Fruit fly (Drosophila melanogaster): ENCODE results near the gene CG32638.
A peak's percentile ranks its signal among the peaks of the same experiment; 100 is the strongest.

The CG32638 gene

DNA sequence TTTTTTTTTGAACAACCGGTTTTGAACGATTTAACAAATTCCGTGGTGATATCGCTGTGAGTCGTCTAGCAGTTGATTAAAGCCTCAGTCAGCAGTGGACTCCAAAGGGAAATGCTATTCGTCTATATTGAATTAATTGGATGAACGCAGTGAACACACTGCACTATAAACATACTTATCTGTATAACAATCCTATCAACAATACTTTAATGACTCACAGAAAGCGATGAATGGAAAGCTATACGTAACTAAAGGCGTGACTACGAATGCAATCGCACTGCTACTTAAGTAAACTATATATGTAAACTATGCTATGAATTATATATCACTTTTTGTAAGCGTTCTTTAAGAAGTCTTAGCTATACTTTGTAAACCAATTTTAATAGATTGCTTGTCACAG lies 3.0 kb downstream of the CG32638 start:
- TF ChIP-seq noc (tag; optimal IDR thresholded peaks at IDR 0.05), result no peak

DNA sequence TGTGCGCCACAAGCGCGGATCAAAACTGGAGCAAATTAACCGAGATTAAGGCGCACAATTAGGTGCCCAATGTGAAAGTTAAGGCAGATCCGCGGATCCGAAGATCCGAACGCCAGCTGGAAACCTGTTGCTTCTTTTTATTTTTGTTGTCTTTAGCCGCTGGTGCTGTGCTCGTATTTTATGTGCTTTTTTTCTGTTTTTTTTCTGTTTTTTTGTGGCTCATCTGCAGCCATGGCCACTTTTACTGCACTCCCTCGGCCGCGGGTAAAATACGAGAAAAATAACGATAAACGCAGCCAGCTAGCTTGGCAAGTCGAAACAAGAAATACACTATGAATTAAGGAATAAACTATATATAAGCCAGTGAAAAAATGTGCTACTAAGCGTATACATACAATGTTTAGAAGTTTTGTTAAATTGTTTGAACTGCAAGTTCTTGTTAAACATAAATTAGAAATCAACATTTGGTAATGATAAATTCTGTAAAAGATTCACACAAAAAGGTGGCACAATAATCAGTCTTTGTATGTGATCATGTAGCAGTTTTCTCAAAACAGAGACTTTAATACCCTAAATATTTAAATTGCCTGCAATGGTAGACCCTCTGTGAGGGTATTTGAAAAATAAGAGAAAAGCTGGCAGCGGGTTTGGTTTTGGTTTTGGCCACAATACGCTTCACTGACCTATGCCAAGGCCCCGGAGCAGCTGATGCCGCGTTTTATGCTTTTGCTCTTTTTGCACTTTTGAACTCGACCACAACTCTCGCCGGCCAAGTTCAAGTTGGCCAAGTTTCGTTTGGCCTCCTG lies 12.0 kb downstream of the CG32638 start:
- TF ChIP-seq noc (tag; optimal IDR thresholded peaks at IDR 0.05), result no peak

DNA sequence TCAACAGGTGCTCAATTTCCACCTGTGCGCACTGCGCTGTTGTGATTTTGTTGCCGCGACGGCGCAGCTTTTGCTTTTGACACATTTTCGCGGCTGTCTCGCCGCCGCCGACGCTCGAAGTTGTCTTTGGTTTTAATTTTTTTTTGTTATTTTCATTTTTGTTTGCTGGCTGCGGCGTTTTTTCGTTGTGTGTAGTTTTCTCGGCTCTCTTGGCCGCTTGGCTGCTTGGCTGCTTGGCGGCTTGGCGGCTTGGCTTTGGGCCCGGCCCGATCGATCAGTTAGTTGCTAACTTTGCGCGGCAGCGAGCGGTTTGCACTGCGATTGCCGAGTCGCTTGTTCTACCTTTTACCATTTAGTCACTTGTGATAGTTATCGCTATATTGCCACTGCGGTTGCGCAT lies 13.7 kb downstream of the CG32638 start, which contains the start of gene CG42237:
Gene CG42237, plus strand, starts transcription at position 271 of the 400 bp plus-strand sequence.
- no peak for TF ChIP-seq noc (tag; optimal IDR thresholded peaks at IDR 0.05)

DNA sequence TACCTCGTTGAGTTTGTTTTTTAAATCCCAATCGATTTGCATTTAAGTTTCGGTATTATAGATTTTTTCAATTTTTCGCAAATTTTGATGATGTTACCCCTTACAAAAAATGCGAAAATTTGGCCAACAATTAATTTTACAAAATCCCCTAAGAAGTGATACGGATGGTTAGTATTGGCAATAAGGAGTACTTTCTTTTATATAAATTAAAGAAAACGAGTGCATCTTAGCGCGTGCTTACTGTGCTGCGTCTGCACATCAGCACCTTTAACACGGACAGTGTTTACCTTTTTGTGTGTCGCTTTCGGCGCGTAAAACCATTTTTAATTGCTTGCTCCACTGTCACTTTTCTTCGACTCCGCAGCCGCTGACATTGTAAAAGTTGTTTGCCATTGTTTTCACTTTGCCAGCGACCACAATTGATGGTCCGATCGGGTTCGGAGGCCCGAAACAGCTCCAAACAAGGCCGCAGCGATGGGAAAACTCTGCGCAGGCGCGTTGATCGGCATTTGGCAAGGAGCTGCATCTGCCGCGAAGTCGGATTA lies 14.7 kb downstream of the CG32638 start:
- TF ChIP-seq noc (tag; optimal IDR thresholded peaks at IDR 0.05), result no peak

DNA sequence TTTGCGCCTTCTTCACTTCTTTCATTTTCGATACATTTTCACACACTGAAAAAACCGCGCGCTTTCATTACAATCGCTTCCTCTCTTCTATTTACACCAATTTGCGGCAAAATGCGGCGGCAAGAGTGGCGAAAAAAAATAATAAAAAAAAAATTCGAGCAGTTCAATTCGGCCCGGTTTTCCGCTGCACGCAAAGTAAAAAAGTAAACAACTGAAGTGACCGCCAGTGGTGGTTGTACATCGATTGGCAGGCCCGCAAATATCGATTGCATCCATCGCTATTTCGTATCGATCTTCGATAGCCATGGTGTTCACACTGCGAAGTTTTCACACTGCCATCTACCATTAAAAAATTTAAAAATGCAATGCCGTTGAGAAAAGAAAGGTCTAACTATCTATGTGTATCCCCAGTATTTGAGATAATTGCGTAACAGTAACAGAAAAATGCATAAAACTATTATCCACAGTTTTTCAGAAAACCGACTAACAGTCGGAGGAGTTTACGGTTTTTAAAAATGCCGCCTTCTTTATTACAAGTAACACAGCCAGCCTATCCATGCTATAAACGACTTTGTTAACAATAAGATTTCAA lies 16.3 kb downstream of the CG32638 start, which contains the start of gene Chpf:
Gene Chpf, minus strand, starts transcription at position 225 of the 592 bp plus-strand sequence.
- TF ChIP-seq noc (tag; optimal IDR thresholded peaks at IDR 0.05), result no peak

DNA sequence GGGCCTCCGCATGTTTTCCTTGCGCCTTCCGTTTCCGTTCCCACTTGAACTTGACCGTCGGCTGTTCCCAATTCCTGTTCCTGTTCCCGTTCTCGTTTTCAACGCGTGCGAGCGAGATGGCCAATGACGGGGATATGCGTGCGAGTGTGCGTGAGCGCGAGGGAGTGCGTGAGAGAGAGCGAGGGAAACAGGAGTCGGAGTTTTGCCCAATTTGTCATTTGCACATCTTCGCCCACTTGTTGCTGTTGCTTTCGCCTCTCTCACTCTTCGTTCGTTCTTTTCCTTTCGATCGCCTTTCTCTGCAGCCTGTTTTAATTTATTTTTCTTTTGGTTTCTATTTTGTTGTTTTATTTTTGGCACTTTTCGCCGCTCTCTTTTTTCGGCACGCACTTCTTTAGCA lies 16.8 kb downstream of the CG32638 start:
- TF ChIP-seq noc (tag; optimal IDR thresholded peaks at IDR 0.05), result no peak

DNA sequence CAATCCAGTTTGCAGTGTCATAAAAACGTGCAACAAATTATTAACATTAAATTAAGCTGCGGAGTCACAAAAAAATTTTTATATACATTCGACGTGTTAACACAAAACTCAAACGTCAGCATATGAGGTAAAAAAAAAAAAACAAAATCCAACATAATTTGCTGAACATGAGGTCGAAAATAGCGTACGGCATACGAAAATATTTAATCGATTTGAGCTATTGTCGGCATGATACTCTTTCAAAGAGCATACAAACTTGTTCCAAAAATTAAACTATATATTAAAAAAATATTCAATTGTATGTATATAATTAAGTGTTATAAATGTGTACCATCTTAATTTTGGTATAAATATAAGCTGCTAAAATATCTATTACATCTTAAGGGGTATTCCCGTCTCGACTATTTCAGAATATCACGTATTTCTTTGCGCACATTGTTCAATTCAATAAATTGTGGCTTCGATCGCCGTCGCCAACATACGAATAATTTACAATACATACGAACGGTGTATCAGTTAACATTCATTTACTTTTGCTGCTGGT lies 18.9 kb downstream of the CG32638 start:
- peak; percentile 61 for TF ChIP-seq noc (tag; optimal IDR thresholded peaks at IDR 0.05)

DNA sequence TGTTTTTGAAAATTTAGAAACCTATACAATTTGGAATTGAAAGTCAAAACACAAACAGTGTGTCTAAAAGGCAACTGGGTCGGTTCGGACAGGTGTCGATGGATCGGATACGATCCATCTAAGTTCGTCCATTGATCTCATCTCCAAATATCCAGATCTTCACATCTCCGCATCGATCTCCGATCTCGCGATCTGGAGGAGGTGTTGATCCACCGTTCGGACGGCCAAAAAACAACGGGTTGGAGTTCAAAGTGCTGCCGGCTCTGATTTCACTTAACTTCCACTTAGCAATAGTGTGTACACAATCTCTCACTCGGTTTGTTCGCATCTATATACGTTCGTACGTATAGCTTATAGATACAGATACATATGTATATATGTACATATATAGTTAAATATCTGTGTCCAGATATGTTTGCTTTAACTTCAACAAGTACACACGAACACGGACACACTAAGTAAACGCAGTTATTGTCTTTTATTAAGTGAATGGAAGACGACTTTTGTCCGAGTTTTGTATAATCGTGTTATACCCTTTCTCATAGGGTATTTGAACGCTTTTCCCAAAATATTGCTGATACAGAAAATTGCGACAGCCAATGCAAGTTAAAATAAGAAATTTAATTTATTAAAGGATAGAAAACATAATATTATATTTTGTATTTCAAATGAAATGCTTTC lies 20.3 kb downstream of the CG32638 start, which contains the start of gene Fer3HCH:
Gene Fer3HCH, minus strand, starts transcription at position 51 of the 681 bp plus-strand sequence.
- no peak for TF ChIP-seq noc (tag; optimal IDR thresholded peaks at IDR 0.05)

DNA sequence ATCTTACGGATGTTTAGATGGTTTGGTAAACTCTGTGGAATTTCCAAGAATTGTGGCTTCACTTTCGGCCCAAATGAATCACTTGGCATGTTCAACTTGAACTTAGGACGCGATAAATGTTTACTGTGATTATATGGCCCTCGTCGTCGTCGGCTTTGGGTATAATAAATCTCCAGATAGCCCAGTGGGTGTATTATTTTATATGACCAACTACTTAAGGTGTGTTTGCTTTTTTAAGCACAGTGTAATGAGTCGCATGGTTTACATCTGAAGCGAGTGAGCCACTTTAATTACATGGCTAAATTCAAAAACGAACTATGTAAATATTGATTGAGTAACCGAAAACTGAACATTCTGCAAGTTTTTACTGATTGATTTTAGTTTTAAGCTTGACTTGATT lies 23.4 kb downstream of the CG32638 start:
- TF ChIP-seq noc (tag; optimal IDR thresholded peaks at IDR 0.05), result no peak

DNA sequence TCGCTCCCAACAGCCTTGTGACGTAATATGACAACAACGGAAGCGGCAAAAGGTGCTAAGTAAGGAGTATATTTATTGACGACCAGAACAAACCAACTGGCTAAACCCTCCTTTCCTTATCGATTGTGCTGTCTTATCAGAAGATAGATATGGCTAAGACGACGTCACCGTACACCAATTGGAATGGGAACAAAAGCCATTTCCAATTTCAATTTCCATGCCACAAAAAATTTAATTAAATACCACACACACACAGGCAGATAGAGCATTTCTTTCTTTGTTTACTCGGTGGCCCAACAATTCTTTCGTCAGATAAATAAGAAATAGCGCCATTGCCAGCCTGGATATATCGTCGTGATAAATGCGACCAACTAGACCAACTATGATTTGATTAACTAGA lies 24.0 kb downstream of the CG32638 start:
- TF ChIP-seq noc (tag; optimal IDR thresholded peaks at IDR 0.05), result no peak

DNA sequence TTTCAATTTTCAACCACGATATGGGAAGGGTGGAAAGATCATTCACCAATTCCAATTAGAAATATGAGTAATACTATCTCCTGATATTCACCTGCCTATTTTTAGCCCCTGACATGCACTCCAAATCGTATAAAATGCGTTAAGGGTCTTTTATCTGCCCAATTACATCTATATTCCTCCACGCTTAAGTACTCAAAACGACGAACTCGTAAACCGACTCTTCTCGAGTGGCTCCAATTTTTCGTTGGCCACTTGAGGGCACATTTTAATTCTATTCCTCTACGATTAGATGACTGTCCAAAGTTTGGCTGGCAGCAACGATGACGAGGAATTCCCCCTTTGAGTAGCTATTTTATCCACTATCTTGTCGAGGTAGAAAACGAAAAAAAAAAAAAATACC lies 26.8 kb downstream of the CG32638 start:
- TF ChIP-seq noc (tag; optimal IDR thresholded peaks at IDR 0.05), result no peak

DNA sequence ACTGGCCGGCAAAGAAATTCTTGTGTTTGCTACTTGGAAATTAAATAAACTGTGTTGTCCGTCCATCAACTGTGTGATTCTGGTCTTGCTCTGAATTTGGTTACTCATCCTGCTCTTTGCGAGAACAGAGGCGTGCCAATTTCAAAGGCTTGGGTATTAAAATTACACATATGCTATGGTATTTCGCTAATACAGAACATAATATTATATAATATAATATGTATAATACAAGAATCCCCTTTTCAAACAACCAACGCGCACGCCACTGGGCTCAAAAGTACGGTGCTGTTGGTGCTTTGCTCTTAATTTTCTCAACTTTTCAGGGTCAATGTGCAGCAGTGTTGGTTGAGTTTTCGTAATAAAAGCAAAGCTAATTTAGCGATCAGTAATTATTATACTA lies 28.7 kb downstream of the CG32638 start:
- peak; percentile 88 for TF ChIP-seq noc (tag; optimal IDR thresholded peaks at IDR 0.05)

DNA sequence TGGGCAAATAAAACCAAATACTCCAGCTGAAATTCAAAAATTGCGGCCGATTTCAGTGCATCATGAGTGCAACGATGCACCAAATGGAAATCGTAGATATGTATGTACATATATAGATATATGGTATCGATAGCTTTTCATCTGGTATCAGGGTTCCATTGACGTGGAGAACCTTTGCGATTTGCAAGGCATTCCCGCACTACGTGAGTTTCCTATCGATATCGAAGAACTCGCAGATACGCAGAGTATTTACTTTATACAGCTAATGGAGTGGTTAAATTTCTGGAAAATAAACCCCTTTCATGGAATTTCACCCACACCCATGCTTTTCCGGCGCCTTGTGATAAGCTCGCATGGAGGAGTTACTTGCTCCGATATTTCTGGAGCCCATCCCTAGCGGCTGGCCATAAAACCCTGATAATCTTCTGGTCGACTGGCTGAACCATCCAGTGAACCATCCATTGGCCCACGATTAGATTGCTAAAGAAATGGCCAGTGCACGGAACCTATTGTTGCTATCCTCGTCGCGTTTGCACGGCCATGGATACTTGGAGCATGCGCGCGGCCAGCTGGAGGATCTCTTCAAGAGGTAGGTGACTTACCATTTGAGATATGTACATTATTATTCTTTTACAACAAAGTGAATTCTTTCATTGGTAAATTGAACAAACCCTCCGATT lies 34.4 kb downstream of the CG32638 start, which contains the start of gene CG2200:
Gene CG2200, plus strand, starts transcription at position 215 of the 680 bp plus-strand sequence.
- peak; percentile 46 for TF ChIP-seq noc (tag; optimal IDR thresholded peaks at IDR 0.05)

DNA sequence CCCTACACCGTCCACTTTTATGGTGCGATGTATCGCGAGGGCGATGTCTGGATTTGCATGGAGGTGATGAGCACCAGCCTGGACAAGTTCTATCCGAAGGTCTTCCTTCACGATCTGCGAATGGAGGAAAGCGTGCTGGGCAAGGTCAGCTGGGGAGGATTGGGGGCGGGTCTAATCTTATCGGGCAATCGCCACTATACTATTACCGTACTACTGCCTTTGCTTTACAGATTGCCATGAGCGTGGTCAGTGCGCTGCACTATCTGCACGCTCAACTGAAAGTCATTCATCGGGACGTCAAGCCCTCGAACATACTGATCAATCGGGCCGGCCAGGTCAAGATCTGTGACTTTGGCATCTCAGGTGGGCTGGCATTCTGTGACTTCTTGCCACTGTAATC lies 36.7 kb downstream of the CG32638 start:
- TF ChIP-seq noc (tag; optimal IDR thresholded peaks at IDR 0.05), result no peak

DNA sequence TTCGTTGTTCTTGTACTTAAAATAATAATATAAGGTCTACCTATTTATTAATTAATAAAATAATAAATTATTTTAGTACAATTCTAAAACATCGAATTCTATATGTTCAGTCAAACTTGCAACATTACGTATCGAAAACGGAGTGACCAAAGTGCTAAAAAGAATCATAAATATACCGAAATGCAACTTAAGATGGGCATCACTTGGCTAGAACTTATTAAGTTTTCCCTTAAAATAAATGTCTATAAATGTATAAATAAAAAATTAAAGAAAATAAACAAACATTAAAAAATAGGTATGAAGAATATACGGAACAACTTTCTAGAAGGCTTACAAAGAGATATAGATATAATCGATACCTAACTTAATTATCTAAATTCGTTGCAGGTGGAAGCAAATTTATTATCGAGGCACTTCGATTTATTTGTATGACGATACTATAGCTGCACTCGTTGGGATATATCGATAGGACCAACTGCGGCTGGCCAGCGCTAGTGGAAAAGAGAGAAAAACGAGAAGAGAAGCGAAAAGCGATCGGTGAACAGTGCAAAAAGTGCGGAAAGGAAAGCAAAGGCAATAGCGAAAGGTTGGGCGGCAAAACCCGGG lies 37.8 kb downstream of the CG32638 start, which contains the start of gene lic:
Gene lic, plus strand, starts transcription at position 490 of the 606 bp plus-strand sequence.
- TF ChIP-seq noc (tag; optimal IDR thresholded peaks at IDR 0.05), result no peak
